Worm (Caenorhabditis elegans): ENCODE measurements around the gene asb-2.

The asb-2 gene

ce11 chrX:4480800-4481199 is 11.2 kb downstream of the asb-2 start:
- peak; percentile 91 for TF ChIP-seq fos-1 (tag; optimal IDR thresholded peaks at IDR 0.05)
- peak; percentile 39 for TF ChIP-seq crh-2 (tag; optimal IDR thresholded peaks at IDR 0.05)
- TF ChIP-seq elt-3 (tag; optimal IDR thresholded peaks at IDR 0.05): no peak
- no peak for TF ChIP-seq blmp-1 (tag; optimal IDR thresholded peaks at IDR 0.05; ENCODE audit: insufficient read depth)
- TF ChIP-seq elt-1 (tag; optimal IDR thresholded peaks at IDR 0.05): no peak
- TF ChIP-seq skn-1 (tag; optimal IDR thresholded peaks at IDR 0.05): no peak
- TF ChIP-seq unc-39 (tag; optimal IDR thresholded peaks at IDR 0.05): no peak
- no peak for TF ChIP-seq snpc-4 (tag; optimal IDR thresholded peaks at IDR 0.05)
- TF ChIP-seq mab-5 (tag; optimal IDR thresholded peaks at IDR 0.05): no peak
- TF ChIP-seq egl-27 (tag; optimal IDR thresholded peaks at IDR 0.05): no peak
- TF ChIP-seq nhr-23 (tag; optimal IDR thresholded peaks at IDR 0.05): no peak
- TF ChIP-seq nhr-11 (tag; optimal IDR thresholded peaks at IDR 0.05): no peak
- no peak for TF ChIP-seq R02D3.7 (tag; optimal IDR thresholded peaks at IDR 0.05)

- TF ChIP-seq sma-9 (GFP tag; optimal IDR thresholded peaks at IDR 0.05): no peak
- TF ChIP-seq sma-9 (tag; optimal IDR thresholded peaks at IDR 0.05): no peak
- no peak for TF ChIP-seq sem-4 (tag; optimal IDR thresholded peaks at IDR 0.05)
- no peak for TF ChIP-seq Y55F3AM.14 (GFP tag; optimal IDR thresholded peaks at IDR 0.05)
- TF ChIP-seq nhr-129 (tag; optimal IDR thresholded peaks at IDR 0.05): peak; percentile 5
- peak; percentile 15 for TF ChIP-seq fos-1 (tag; optimal IDR thresholded peaks at IDR 0.05)
- TF ChIP-seq blmp-1 (tag; optimal IDR thresholded peaks at IDR 0.05; ENCODE audit: insufficient read depth): peak; percentile 5
- TF ChIP-seq lin-39 (tag; optimal IDR thresholded peaks at IDR 0.05): no peak
- no peak for TF ChIP-seq nhr-11 (tag; optimal IDR thresholded peaks at IDR 0.05)
- no peak for TF ChIP-seq unc-39 (tag; optimal IDR thresholded peaks at IDR 0.05)
- no peak for TF ChIP-seq lin-13 (GFP tag; optimal IDR thresholded peaks at IDR 0.05)
- TF ChIP-seq nhr-25 (tag; optimal IDR thresholded peaks at IDR 0.05): no peak
- TF ChIP-seq ztf-11 (tag; optimal IDR thresholded peaks at IDR 0.05): no peak
Observed at ce11 chrX:4484072-4484471, 14.5 kb downstream of the asb-2 start.

- no peak for TF ChIP-seq lin-11 (tag; optimal IDR thresholded peaks at IDR 0.05)
- TF ChIP-seq nhr-10 (tag; optimal IDR thresholded peaks at IDR 0.05): no peak
- no peak for TF ChIP-seq nhr-77 (tag; optimal IDR thresholded peaks at IDR 0.05)
- TF ChIP-seq F13H6.1 (tag; optimal IDR thresholded peaks at IDR 0.05): no peak
- TF ChIP-seq unc-55 (GFP tag; optimal IDR thresholded peaks at IDR 0.05): peak; percentile 56
- peak; percentile 12 for TF ChIP-seq C34F6.9 (tag; optimal IDR thresholded peaks at IDR 0.05)
- TF ChIP-seq egl-27 (tag; optimal IDR thresholded peaks at IDR 0.05): no peak
Observed at ce11 chrX:4488807-4489336, 19.3 kb downstream of the asb-2 start, which contains the start of gene ncr-1. ncr-1 (minus strand) TSS chrX:4488857.

- no peak for TF ChIP-seq skn-1 (tag; optimal IDR thresholded peaks at IDR 0.05)
- TF ChIP-seq aly-2 (tag; optimal IDR thresholded peaks at IDR 0.05): no peak
- no peak for TF ChIP-seq lin-39 (tag; optimal IDR thresholded peaks at IDR 0.05)
- TF ChIP-seq lin-11 (tag; optimal IDR thresholded peaks at IDR 0.05): no peak
- no peak for TF ChIP-seq sem-4 (tag; optimal IDR thresholded peaks at IDR 0.05)
- no peak for TF ChIP-seq snpc-4 (tag; optimal IDR thresholded peaks at IDR 0.05)
- no peak for TF ChIP-seq mbf-1 (tag; optimal IDR thresholded peaks at IDR 0.05)
- peak; percentile 65 for TF ChIP-seq nhr-129 (tag; optimal IDR thresholded peaks at IDR 0.05)
- no peak for TF ChIP-seq alr-1 (tag; optimal IDR thresholded peaks at IDR 0.05)
- peak; percentile 47 for TF ChIP-seq C34F6.9 (tag; optimal IDR thresholded peaks at IDR 0.05)
- TF ChIP-seq unc-55 (GFP tag; optimal IDR thresholded peaks at IDR 0.05): no peak
Observed at ce11 chrX:4490400-4490799, 20.8 kb downstream of the asb-2 start.

- no peak for TF ChIP-seq mab-5 (tag; optimal IDR thresholded peaks at IDR 0.05)
- no peak for TF ChIP-seq C34F6.9 (tag; optimal IDR thresholded peaks at IDR 0.05)
- TF ChIP-seq nhr-11 (tag; optimal IDR thresholded peaks at IDR 0.05): no peak
- TF ChIP-seq lin-13 (GFP tag; optimal IDR thresholded peaks at IDR 0.05): no peak
- no peak for TF ChIP-seq nhr-10 (tag; optimal IDR thresholded peaks at IDR 0.05)
- no peak for TF ChIP-seq unc-55 (GFP tag; optimal IDR thresholded peaks at IDR 0.05)
- TF ChIP-seq snpc-4 (tag; optimal IDR thresholded peaks at IDR 0.05): no peak
- no peak for TF ChIP-seq crh-2 (tag; optimal IDR thresholded peaks at IDR 0.05)
- no peak for TF ChIP-seq peb-1 (tag; optimal IDR thresholded peaks at IDR 0.05)
- TF ChIP-seq ztf-4 (tag; optimal IDR thresholded peaks at IDR 0.05): no peak
- no peak for TF ChIP-seq nhr-129 (tag; optimal IDR thresholded peaks at IDR 0.05)
- TF ChIP-seq nhr-237 (tag; optimal IDR thresholded peaks at IDR 0.05): no peak
- TF ChIP-seq ama-1 (optimal IDR thresholded peaks at IDR 0.05): no peak
- no peak for TF ChIP-seq ztf-11 (tag; optimal IDR thresholded peaks at IDR 0.05)
- TF ChIP-seq ZK546.5 (tag; optimal IDR thresholded peaks at IDR 0.05): no peak
- TF ChIP-seq dmd-4 (tag; optimal IDR thresholded peaks at IDR 0.05): no peak
- TF ChIP-seq nhr-77 (tag; optimal IDR thresholded peaks at IDR 0.05): no peak
- TF ChIP-seq sma-9 (GFP tag; optimal IDR thresholded peaks at IDR 0.05): no peak
- no peak for TF ChIP-seq sma-9 (tag; optimal IDR thresholded peaks at IDR 0.05)
Observed at ce11 chrX:4492199-4492598, 22.6 kb downstream of the asb-2 start, which contains the start of gene F46H6.5. F46H6.5 (minus strand) TSS chrX:4492208.
